Worm (Caenorhabditis elegans) whole organism, L4 larva: Measurements from ENCODE around the gene svop-1.
A peak's percentile ranks its signal among the peaks of the same experiment; 100 is the strongest.

Experiments used
- D1046.2 ChIP-seq: fragments of 200-800 bp; sonication (Bioruptor generic); IDR thresholded peaks from 2 replicates; pipeline ENCODE4 v1.3.6; 2022; ENCODE audit warnings: missing genetic modification characterization, missing compliant biosample characterization
- F26F4.8 ChIP-seq: fragments of 200-800 bp; sonication (Bioruptor generic); conservative IDR thresholded peaks from 2 replicates; pipeline ENCODE4 v1.3.6; 2022; ENCODE audit warnings: missing genetic modification characterization, missing compliant biosample characterization
- R02D3.7 ChIP-seq: fragments of 150-350 bp; sonication (generic microtip); optimal IDR thresholded peaks from 3 replicates; lab custom pipeline; 2014; ENCODE audit warnings: missing biosample characterization, missing genetic modification characterization
- T26A8.4 ChIP-seq: fragments of 200-800 bp; sonication (Bioruptor generic); IDR thresholded peaks from 2 replicates; pipeline ENCODE4 v1.3.6; 2022; ENCODE audit warnings: missing genetic modification characterization, missing compliant biosample characterization
- Y48G9A.11 ChIP-seq: fragments of 200-800 bp; sonication (Bioruptor generic); IDR thresholded peaks from 2 replicates; pipeline ENCODE4 v1.3.6; 2022; ENCODE audit warnings: missing genetic modification reagents, missing genetic modification characterization, missing compliant biosample characterization
- Y75B8A.6 ChIP-seq: fragments of 200-800 bp; sonication (Bioruptor generic); IDR thresholded peaks from 2 replicates; pipeline ENCODE4 v1.3.6; 2022; ENCODE audit warnings: missing genetic modification reagents, missing genetic modification characterization, missing compliant biosample characterization
- ZK337.2 ChIP-seq: fragments of 200-800 bp; sonication (Bioruptor generic); IDR thresholded peaks from 2 replicates; pipeline ENCODE4 v1.3.6; 2022; ENCODE audit warnings: missing genetic modification reagents, missing genetic modification characterization, missing compliant biosample characterization
- ZK546.5 ChIP-seq, 2 experiments: sonication (generic microtip); optimal IDR thresholded peaks; 2 replicates each; lab custom pipeline; 2017; ENCODE audit warnings: missing biosample characterization in 2 of 2, missing genetic modification characterization in 2 of 2
- aly-2 ChIP-seq: sonication (generic microtip); optimal IDR thresholded peaks from 2 replicates; lab custom pipeline; 2018; ENCODE audit warnings: missing biosample characterization, missing genetic modification characterization
- arid-1 ChIP-seq: fragments of 200-800 bp; sonication (Bioruptor generic); conservative IDR thresholded peaks from 2 replicates; pipeline ENCODE4 v1.3.6; 2022; ENCODE audit warnings: missing genetic modification reagents, missing genetic modification characterization, missing compliant biosample characterization
- ceh-20 ChIP-seq: fragments of 200-800 bp; sonication (Bioruptor generic); IDR thresholded peaks from 2 replicates; pipeline ENCODE4 v1.3.6; 2022; ENCODE audit warnings: missing genetic modification reagents, missing genetic modification characterization, missing compliant biosample characterization
- ceh-28 ChIP-seq: fragments of 150-350 bp; optimal IDR thresholded peaks from 2 replicates; lab custom pipeline; 2014; ENCODE audit warnings: missing biosample characterization, missing genetic modification reagents, missing genetic modification characterization
- ceh-32 ChIP-seq: sonication (generic microtip); optimal IDR thresholded peaks from 2 replicates; lab custom pipeline; 2016; ENCODE audit warnings: mild to moderate bottlenecking, missing genetic modification characterization, missing compliant biosample characterization; ENCODE audit not compliant: poor library complexity
- ctbp-1 ChIP-seq: fragments of 200-800 bp; sonication (Bioruptor generic); IDR thresholded peaks from 2 replicates; pipeline ENCODE4 v1.3.6; 2022; ENCODE audit warnings: missing genetic modification reagents, missing genetic modification characterization, missing compliant biosample characterization
- daf-12 ChIP-seq: fragments of 150-350 bp; optimal IDR thresholded peaks from 2 replicates; lab custom pipeline; 2014; ENCODE audit warnings: missing biosample characterization, missing genetic modification reagents, missing genetic modification characterization
- dmd-9 ChIP-seq: fragments of 200-800 bp; sonication (Bioruptor generic); IDR thresholded peaks from 2 replicates; pipeline ENCODE4 v1.3.6; 2022; ENCODE audit warnings: missing genetic modification reagents, missing genetic modification characterization, missing compliant biosample characterization
- dve-1 ChIP-seq: sonication (generic microtip); optimal IDR thresholded peaks from 2 replicates; lab custom pipeline; 2017; ENCODE audit warnings: antibody characterized with exemption, mild to moderate bottlenecking, missing genetic modification characterization, missing compliant biosample characterization; ENCODE audit not compliant: insufficient read depth
- egl-27 ChIP-seq: sonication (generic microtip); optimal IDR thresholded peaks from 3 replicates; lab custom pipeline; 2017; ENCODE audit warnings: missing biosample characterization, missing genetic modification reagents, missing genetic modification characterization
- fkh-10 ChIP-seq: fragments of 150-350 bp; optimal IDR thresholded peaks from 2 replicates; lab custom pipeline; 2014; ENCODE audit warnings: missing biosample characterization, missing genetic modification reagents, missing genetic modification characterization
- gei-8 ChIP-seq: fragments of 200-800 bp; sonication (Bioruptor generic); optimal IDR thresholded peaks from 2 replicates; lab custom pipeline; 2018; ENCODE audit warnings: mild to moderate bottlenecking, missing genetic modification characterization, missing compliant biosample characterization
- hif-1 ChIP-seq, 2 experiments: sonication (generic microtip); optimal IDR thresholded peaks; 2 replicates each; lab custom pipeline; 2016 to 2017; ENCODE audit warnings: missing compliant biosample characterization in 2 of 2, missing genetic modification characterization in 2 of 2, missing genetic modification reagents in 2 of 2, missing genotype in 2 of 2, mild to moderate bottlenecking in 1 of 2
- hlh-11 ChIP-seq: fragments of 200-800 bp; sonication (Bioruptor generic); optimal IDR thresholded peaks from 2 replicates; lab custom pipeline; 2018; ENCODE audit warnings: mild to moderate bottlenecking, missing genetic modification characterization, missing compliant biosample characterization
- hlh-30 ChIP-seq: sonication (generic microtip); optimal IDR thresholded peaks from 2 replicates; lab custom pipeline; 2017; ENCODE audit warnings: antibody characterized with exemption, mild to moderate bottlenecking, missing genetic modification characterization, missing compliant biosample characterization; ENCODE audit not compliant: insufficient read depth
- lin-13 ChIP-seq: fragments of 150-350 bp; optimal IDR thresholded peaks from 2 replicates; lab custom pipeline; 2014; ENCODE audit warnings: missing biosample characterization, missing genetic modification reagents, missing genetic modification characterization
- lin-29 ChIP-seq: fragments of 200-800 bp; sonication (Bioruptor generic); IDR thresholded peaks from 2 replicates; pipeline ENCODE4 v1.3.6; 2022; ENCODE audit warnings: missing genetic modification reagents, missing genetic modification characterization, missing compliant biosample characterization
- lin-38 ChIP-seq: fragments of 200-800 bp; sonication (Bioruptor generic); IDR thresholded peaks from 2 replicates; pipeline ENCODE4 v1.3.6; 2022; ENCODE audit warnings: missing genetic modification reagents, missing genetic modification characterization, missing compliant biosample characterization
- lin-39 ChIP-seq: fragments of 150-350 bp; optimal IDR thresholded peaks from 2 replicates; lab custom pipeline; 2014; ENCODE audit warnings: missing biosample characterization, missing genetic modification reagents, missing genetic modification characterization
- lir-3 ChIP-seq: sonication (generic microtip); optimal IDR thresholded peaks from 2 replicates; lab custom pipeline; 2016; ENCODE audit warnings: mild to moderate bottlenecking, missing genetic modification characterization, missing compliant biosample characterization
- lsy-2 ChIP-seq, 2 experiments: fragments of 150-350 bp in 1 of 2; sonication (generic microtip) in 1 of 2; optimal IDR thresholded peaks; 2 replicates each; lab custom pipeline; 2014 to 2017; ENCODE audit warnings: missing biosample characterization in 2 of 2, missing genetic modification characterization in 2 of 2
- madf-5 ChIP-seq, 2 experiments: fragments of 200-800 bp; sonication (Bioruptor generic); IDR thresholded peaks; 2 replicates each; pipeline ENCODE4 v1.3.6; 2022; ENCODE audit warnings: missing compliant biosample characterization in 2 of 2, missing genetic modification characterization in 2 of 2
- mep-1 ChIP-seq: fragments of 150-350 bp; sonication (generic microtip); optimal IDR thresholded peaks from 3 replicates; lab custom pipeline; 2014; ENCODE audit warnings: missing biosample characterization, missing genetic modification characterization
- nhr-102 ChIP-seq: sonication (generic microtip); optimal IDR thresholded peaks from 2 replicates; lab custom pipeline; 2016; ENCODE audit warnings: mild to moderate bottlenecking, missing genetic modification characterization, moderate library complexity, missing compliant biosample characterization
- nhr-111 ChIP-seq: fragments of 200-800 bp; sonication (Bioruptor generic); optimal IDR thresholded peaks from 2 replicates; lab custom pipeline; 2018; ENCODE audit warnings: mild to moderate bottlenecking, missing genetic modification characterization, missing compliant biosample characterization
- nhr-25 ChIP-seq: sonication (generic microtip); optimal IDR thresholded peaks from 2 replicates; lab custom pipeline; 2017; ENCODE audit warnings: missing genetic modification characterization, mild to moderate bottlenecking, missing compliant biosample characterization, antibody characterized with exemption, moderate library complexity, borderline replicate concordance; ENCODE audit not compliant: insufficient read depth
- nhr-28 ChIP-seq: fragments of 150-350 bp; optimal IDR thresholded peaks from 2 replicates; lab custom pipeline; 2014; ENCODE audit warnings: missing biosample characterization, missing genetic modification characterization
- nhr-41 ChIP-seq: fragments of 200-800 bp; sonication (Bioruptor generic); IDR thresholded peaks from 2 replicates; pipeline ENCODE4 v1.3.6; 2022; ENCODE audit warnings: missing genetic modification reagents, missing genetic modification characterization, missing compliant biosample characterization
- nhr-42 ChIP-seq: fragments of 200-800 bp; sonication (Bioruptor generic); IDR thresholded peaks from 2 replicates; pipeline ENCODE4 v1.3.6; 2022; ENCODE audit warnings: missing genetic modification characterization, missing compliant biosample characterization
- nhr-77 ChIP-seq: fragments of 150-350 bp; optimal IDR thresholded peaks from 2 replicates; lab custom pipeline; 2014; ENCODE audit warnings: missing biosample characterization, missing genetic modification characterization
- pha-4 ChIP-seq, 2 experiments: fragments of 150-350 bp in 1 of 2; fragments of 200-800 bp in 1 of 2; sonication (Bioruptor generic) in 1 of 2; IDR thresholded peaks in 1 of 2; optimal IDR thresholded peaks in 1 of 2; 2 replicates each; pipeline versions ENCODE4 v1.3.6 to Lab custom; 2014 to 2022; ENCODE audit warnings: missing genetic modification characterization in 2 of 2, missing genetic modification reagents in 2 of 2, missing biosample characterization in 1 of 2, missing compliant biosample characterization in 1 of 2
- saeg-2 ChIP-seq: fragments of 200-800 bp; sonication (Bioruptor generic); IDR thresholded peaks from 2 replicates; pipeline ENCODE4 v1.3.6; 2022; ENCODE audit warnings: missing genetic modification reagents, missing genetic modification characterization, missing compliant biosample characterization
- set-16 ChIP-seq: fragments of 200-800 bp; sonication (Bioruptor generic); IDR thresholded peaks from 2 replicates; pipeline ENCODE4 v1.3.6; 2022; ENCODE audit warnings: missing genetic modification reagents, missing genetic modification characterization, missing compliant biosample characterization
- spr-1 ChIP-seq: sonication (generic microtip); optimal IDR thresholded peaks from 2 replicates; lab custom pipeline; 2016; ENCODE audit warnings: mild to moderate bottlenecking, missing genetic modification characterization, missing compliant biosample characterization
- spr-3 ChIP-seq: fragments of 200-800 bp; sonication (Bioruptor generic); optimal IDR thresholded peaks from 2 replicates; lab custom pipeline; 2018; ENCODE audit warnings: mild to moderate bottlenecking, missing genetic modification characterization, missing compliant biosample characterization
- unc-39 ChIP-seq: sonication (generic microtip); optimal IDR thresholded peaks from 2 replicates; lab custom pipeline; 2017; ENCODE audit warnings: missing biosample characterization, missing genetic modification characterization
- vab-7 ChIP-seq: fragments of 200-800 bp; sonication (Bioruptor generic); IDR thresholded peaks from 2 replicates; pipeline ENCODE4 v1.3.6; 2022; ENCODE audit warnings: missing genetic modification reagents, missing genetic modification characterization, missing compliant biosample characterization

The svop-1 gene

DNA sequence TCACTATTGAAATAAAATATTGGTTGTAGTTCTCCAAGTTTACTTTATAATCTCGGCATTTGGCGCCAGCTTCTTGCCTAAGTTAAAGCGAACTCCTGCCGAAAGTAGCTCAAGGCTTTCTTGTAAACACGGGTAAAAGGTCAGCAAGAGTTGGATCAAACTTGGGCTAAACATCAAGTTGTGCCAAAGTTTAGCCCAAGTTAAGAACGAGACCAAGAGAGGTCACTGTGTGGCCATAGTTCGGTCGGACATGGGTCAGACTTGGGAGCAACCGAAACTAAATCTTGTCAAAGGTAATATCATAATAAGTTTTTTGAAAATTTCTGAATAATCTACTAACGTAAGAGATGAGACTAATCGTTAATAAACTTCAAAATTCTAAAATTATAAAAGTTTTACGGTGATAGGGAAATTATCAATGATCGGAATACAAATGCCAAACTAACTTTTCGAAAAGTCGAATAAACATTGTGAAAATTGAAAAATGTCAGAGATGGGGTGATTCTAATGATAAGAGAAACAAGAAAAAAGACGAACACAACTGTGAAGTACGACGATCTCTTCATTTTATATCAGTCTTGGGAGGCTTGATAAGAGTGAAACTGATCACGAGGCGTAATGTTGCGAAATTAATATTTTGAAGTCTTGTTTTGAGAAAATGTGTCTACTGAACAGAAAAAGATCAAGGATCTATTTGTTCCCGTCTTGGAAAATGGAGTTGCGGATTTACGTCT, 17.2 kb downstream of the svop-1 start (continued):
- TF ChIP-seq dmd-9 (GFP tag; lab: Robert Waterston, UW) (no peak), lsy-2 (tag; optimal IDR thresholded peaks at IDR 0.05; lab: Kevin White, UChicago) (peak in 1 of 2 experiments; percentile 70), set-16 (GFP tag; lab: Robert Waterston, UW) (no peak), T26A8.4 (GFP tag; lab: Robert Waterston, UW) (peak; percentile 43), pha-4 (GFP tag; IDR thresholded peaks at IDR 0.05; lab: Robert Waterston, UW) (no peak), pha-4 (tag; optimal IDR thresholded peaks at IDR 0.05; lab: Kevin White, UChicago) (no peak), saeg-2 (GFP tag; lab: Robert Waterston, UW) (no peak), lir-3 (tag; lab: Kevin White, UChicago) (no peak), F26F4.8 (GFP tag; lab: Robert Waterston, UW) (no peak), Y75B8A.6 (GFP tag; lab: Robert Waterston, UW) (no peak), hlh-11 (tag; lab: Kevin White, UChicago) (peak; percentile 88), fkh-10 (GFP tag; lab: Kevin White, UChicago) (no peak), nhr-28 (peak; percentile 95), madf-5 (GFP tag; IDR thresholded peaks at IDR 0.05; lab: Robert Waterston, UW) (no peak), lin-38 (GFP tag; lab: Robert Waterston, UW) (no peak), daf-12 (tag; lab: Kevin White, UChicago) (no peak), egl-27 (no peak), aly-2 (tag; lab: Kevin White, UChicago) (no peak), D1046.2 (GFP tag; lab: Robert Waterston, UW) (no peak), ZK337.2 (GFP tag; lab: Robert Waterston, UW) (no peak), hlh-30 (peak; percentile 74), ceh-20 (GFP tag; lab: Robert Waterston, UW) (no peak), nhr-77 (tag; lab: Kevin White, UChicago) (peak; percentile 84), lin-29 (GFP tag; lab: Robert Waterston, UW) (no peak), nhr-25 (tag; lab: Kevin White, UChicago) (no peak), nhr-102 (no peak), ceh-32 (tag; lab: Kevin White, UChicago) (no peak), nhr-42 (no peak), ctbp-1 (no peak), hif-1 (tag; optimal IDR thresholded peaks at IDR 0.05; lab: Kevin White, UChicago) (no peak), ZK546.5 (tag; optimal IDR thresholded peaks at IDR 0.05; lab: Kevin White, UChicago) (no peak)
- TF ChIP-seq, all 104 proteins: peak for 24

DNA sequence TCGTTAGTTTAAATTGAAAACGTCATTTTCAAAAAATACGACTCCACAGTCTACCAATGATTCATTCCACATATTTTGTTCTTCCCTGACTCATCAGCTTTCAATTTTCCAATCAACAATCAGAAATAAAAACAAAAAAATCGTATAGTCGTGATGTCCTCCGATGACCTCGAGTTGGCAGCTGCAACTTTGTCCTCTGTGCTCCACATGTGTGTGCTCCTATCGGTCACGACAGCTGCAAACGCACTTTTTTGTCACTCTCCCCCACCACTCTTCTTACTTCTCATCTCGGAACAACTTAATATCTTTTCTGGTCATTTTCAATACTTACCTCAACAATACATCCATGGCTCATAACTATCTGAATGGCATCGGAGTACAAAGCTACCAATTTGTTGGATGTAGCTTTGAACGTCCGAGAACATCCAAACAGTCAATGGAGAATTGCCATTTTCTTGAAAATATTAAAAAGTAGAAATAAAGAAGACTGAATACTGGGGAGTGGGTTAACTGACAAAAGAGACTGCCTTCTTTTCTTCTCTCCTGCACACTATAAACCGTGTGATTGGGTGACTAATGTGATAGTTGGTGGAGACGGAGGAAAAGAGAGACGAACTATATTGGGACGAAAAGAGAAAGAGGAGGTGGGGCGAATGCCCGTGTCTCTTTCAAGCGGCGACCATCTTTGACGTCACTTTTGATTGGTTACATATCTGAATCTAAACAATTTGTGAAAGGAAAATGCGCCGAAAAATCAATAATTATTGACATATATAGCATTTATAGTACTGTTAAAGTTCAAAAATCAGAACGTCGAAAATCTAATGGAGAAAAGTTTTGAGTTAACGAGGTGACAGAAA, 18.1 kb downstream of the svop-1 start:
- TF ChIP-seq spr-1 (tag; lab: Kevin White, UChicago) (no peak), ceh-20 (GFP tag; lab: Robert Waterston, UW) (no peak; the same call in 1 of the 2 replicates), mep-1 (tag; lab: Kevin White, UChicago) (peak; percentile 38), T26A8.4 (GFP tag; lab: Robert Waterston, UW) (no peak), R02D3.7 (tag; lab: Kevin White, UChicago) (no peak), spr-3 (GFP tag; lab: Kevin White, UChicago) (no peak), nhr-111 (no peak), arid-1 (GFP tag; lab: Robert Waterston, UW) (no peak; the same call in 1 of the 2 replicates), hlh-11 (tag; lab: Kevin White, UChicago) (peak; percentile 38), madf-5 (GFP tag; IDR thresholded peaks at IDR 0.05; lab: Robert Waterston, UW) (no peak), ctbp-1 (no peak), lin-38 (GFP tag; lab: Robert Waterston, UW) (peak; percentile 13), lsy-2 (tag; optimal IDR thresholded peaks at IDR 0.05; lab: Kevin White, UChicago) (peak in 1 of 2 experiments; percentile 42), lin-39 (tag; lab: Kevin White, UChicago) (no peak), dve-1 (tag; lab: Kevin White, UChicago) (peak; percentile 60), unc-39 (no peak), ceh-28 (peak; percentile 41), vab-7 (GFP tag; lab: Robert Waterston, UW) (no peak), gei-8 (GFP tag; lab: Kevin White, UChicago) (no peak), lin-13 (GFP tag; lab: Kevin White, UChicago) (peak; percentile 53), Y48G9A.11 (GFP tag; lab: Robert Waterston, UW) (no peak), nhr-41 (no peak), nhr-77 (tag; lab: Kevin White, UChicago) (no peak)
